Worm (Caenorhabditis elegans): ENCODE measurements around the gene sre-34.

The sre-34 gene

ce11 chrII:12480811-12481210 is 30.9 kb downstream of the sre-34 start, which contains the start of gene arrd-9:
arrd-9 (minus strand) TSS chrII:12480911.
- TF ChIP-seq rpc-1 (optimal IDR thresholded peaks at IDR 0.05) (no peak), rpc-1 (tag; optimal IDR thresholded peaks at IDR 0.05) (no peak), attf-5 (GFP tag; optimal IDR thresholded peaks at IDR 0.05) (no peak), F39B2.1 (GFP tag; IDR thresholded peaks at IDR 0.05) (no peak), hmg-20 (GFP tag; IDR thresholded peaks at IDR 0.05) (no peak), aptf-3 (GFP tag; IDR thresholded peaks at IDR 0.05) (no peak), D2030.7 (GFP tag; IDR thresholded peaks at IDR 0.05) (no peak), F22D6.2 (tag; optimal IDR thresholded peaks at IDR 0.05) (no peak), C17E4.6 (GFP tag; IDR thresholded peaks at IDR 0.05) (no peak), B0336.3 (GFP tag; IDR thresholded peaks at IDR 0.05) (no peak), sea-2 (GFP tag; IDR thresholded peaks at IDR 0.05) (no peak), mel-28 (tag; optimal IDR thresholded peaks at IDR 0.05; ENCODE audit: borderline replicate concordance) (no peak), nhr-80 (tag; optimal IDR thresholded peaks at IDR 0.05) (no peak), ekl-4 (GFP tag; IDR thresholded peaks at IDR 0.05) (no peak), lsl-1 (GFP tag; optimal IDR thresholded peaks at IDR 0.05) (no peak), mxl-1 (tag; optimal IDR thresholded peaks at IDR 0.05) (no peak), Y95B8A.8 (GFP tag; IDR thresholded peaks at IDR 0.05) (no peak)

ce11 chrII:12481645-12482044 is 31.7 kb downstream of the sre-34 start:
- TF ChIP-seq zim-3 (tag; optimal IDR thresholded peaks at IDR 0.05), result no peak
- TF ChIP-seq sptf-2 (GFP tag; optimal IDR thresholded peaks at IDR 0.05), result no peak
- TF ChIP-seq hmg-20 (GFP tag; IDR thresholded peaks at IDR 0.05), result no peak
- TF ChIP-seq F55B11.4 (tag; optimal IDR thresholded peaks at IDR 0.05; ENCODE audit: borderline replicate concordance, insufficient read depth), result no peak
- no peak for TF ChIP-seq nhr-120 (GFP tag; IDR thresholded peaks at IDR 0.05)
- TF ChIP-seq rcor-1 (GFP tag; IDR thresholded peaks at IDR 0.05), result no peak
- no peak for TF ChIP-seq efl-1 (GFP tag; optimal IDR thresholded peaks at IDR 0.05)
- TF ChIP-seq ceh-100 (GFP tag; IDR thresholded peaks at IDR 0.05), result no peak
- no peak for TF ChIP-seq ztf-26 (tag; optimal IDR thresholded peaks at IDR 0.05)
- TF ChIP-seq let-526 (GFP tag; IDR thresholded peaks at IDR 0.05), result no peak
- no peak for TF ChIP-seq F57A8.1 (GFP tag; optimal IDR thresholded peaks at IDR 0.05)
- no peak for TF ChIP-seq F22D6.2 (tag; optimal IDR thresholded peaks at IDR 0.05)
- no peak for TF ChIP-seq gei-17 (GFP tag; optimal IDR thresholded peaks at IDR 0.05)
- TF ChIP-seq ceh-79 (tag; optimal IDR thresholded peaks at IDR 0.05), result no peak
- no peak for TF ChIP-seq ama-1 (optimal IDR thresholded peaks at IDR 0.05)
- TF ChIP-seq ama-1 (GFP tag; optimal IDR thresholded peaks at IDR 0.05), result no peak
- no peak for TF ChIP-seq cebp-2 (GFP tag; IDR thresholded peaks at IDR 0.05)
- no peak for TF ChIP-seq rpc-1 (optimal IDR thresholded peaks at IDR 0.05)
- TF ChIP-seq rpc-1 (tag; optimal IDR thresholded peaks at IDR 0.05), result no peak
- no peak for TF ChIP-seq egl-44 (GFP tag; IDR thresholded peaks at IDR 0.05)
- no peak for TF ChIP-seq F33H1.4 (GFP tag; IDR thresholded peaks at IDR 0.05)

DNA sequence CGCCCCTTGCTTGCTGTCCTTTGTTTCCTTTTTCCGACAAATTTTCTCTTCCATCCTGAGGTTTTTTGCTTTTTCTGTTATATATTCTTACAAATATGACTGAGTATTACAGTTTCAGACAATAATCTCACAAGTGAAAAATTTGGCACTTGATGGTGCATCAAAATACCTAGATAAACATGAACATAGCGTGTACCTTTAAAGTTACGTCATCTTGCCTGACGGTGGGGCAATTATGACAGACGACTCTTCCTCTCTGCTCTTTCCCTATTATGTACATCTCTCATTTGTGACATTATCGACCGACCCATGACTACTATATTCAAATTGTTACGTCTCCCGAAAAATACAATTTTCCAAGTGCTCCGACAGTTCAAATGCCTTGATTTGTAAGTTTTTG is 32.7 kb downstream of the sre-34 start, which contains the start of gene fbxb-102:
Gene fbxb-102, plus strand, starts transcription at position 301 of the 400 bp plus-strand sequence.
- TF ChIP-seq madf-8 (GFP tag; conservative IDR thresholded peaks at IDR 0.05), result no peak
- no peak for TF ChIP-seq lsy-27 (tag; optimal IDR thresholded peaks at IDR 0.05; ENCODE audit: borderline replicate concordance, insufficient read depth)
- TF ChIP-seq nhr-80 (tag; optimal IDR thresholded peaks at IDR 0.05), result no peak
- no peak for TF ChIP-seq akir-1 (GFP tag; optimal IDR thresholded peaks at IDR 0.05)
- no peak for TF ChIP-seq mel-28 (tag; optimal IDR thresholded peaks at IDR 0.05; ENCODE audit: borderline replicate concordance)
- no peak for TF ChIP-seq him-1 (tag; optimal IDR thresholded peaks at IDR 0.05)
- no peak for TF ChIP-seq nhr-120 (GFP tag; IDR thresholded peaks at IDR 0.05)
- TF ChIP-seq ceh-27 (GFP tag; optimal IDR thresholded peaks at IDR 0.05), result no peak
- no peak for TF ChIP-seq let-607 (tag; optimal IDR thresholded peaks at IDR 0.05)
- TF ChIP-seq egrh-3 (GFP tag; IDR thresholded peaks at IDR 0.05), result no peak
- TF ChIP-seq F33H1.4 (GFP tag; IDR thresholded peaks at IDR 0.05), result no peak
- TF ChIP-seq ztf-6 (GFP tag; IDR thresholded peaks at IDR 0.05), result no peak
- TF ChIP-seq nhr-179 (tag; optimal IDR thresholded peaks at IDR 0.05), result no peak
- no peak for TF ChIP-seq hlh-26 (GFP tag; conservative IDR thresholded peaks at IDR 0.05)
- TF ChIP-seq nhr-90 (tag; optimal IDR thresholded peaks at IDR 0.05), result no peak
- TF ChIP-seq hsf-1 (GFP tag; IDR thresholded peaks at IDR 0.05), result no peak
- TF ChIP-seq lsl-1 (GFP tag; optimal IDR thresholded peaks at IDR 0.05), result no peak
